Fruit fly (Drosophila melanogaster) whole organism, embryonic: ENCODE data around the gene DnaJ-1.

Experiments
- Ada2b ChIP-seq: fragments of 200-800 bp; sonication (Bioruptor generic); IDR thresholded peaks from 2 replicates; pipeline ENCODE4 v1.3.6; 2022; ENCODE audit warnings: missing biosample characterization, missing genetic modification characterization
- BtbVII ChIP-seq: fragments of 200-800 bp; sonication (Bioruptor generic); optimal IDR thresholded peaks from 3 replicates; lab custom pipeline; 2017; ENCODE audit warnings: missing biosample characterization, mild to moderate bottlenecking, missing genetic modification characterization
- CG13287 ChIP-seq: fragments of 200-800 bp; sonication (Bioruptor generic); IDR thresholded peaks from 2 replicates; pipeline ENCODE4 v1.3.6; 2022; ENCODE audit warnings: missing biosample characterization, missing genetic modification characterization; ENCODE audit not compliant: partially characterized antibody
- CG17361 ChIP-seq: fragments of 200-800 bp; sonication (Bioruptor generic); IDR thresholded peaks from 3 replicates; pipeline ENCODE4 v1.3.6; 2022; ENCODE audit warnings: missing biosample characterization, missing genetic modification characterization
- CG17912 ChIP-seq: fragments of 200-800 bp; sonication (Bioruptor generic); optimal IDR thresholded peaks from 2 replicates; lab custom pipeline; 2018; ENCODE audit warnings: missing biosample characterization, mild to moderate bottlenecking, missing genetic modification characterization
- CG2129 ChIP-seq: fragments of 200-800 bp; sonication (Bioruptor generic); IDR thresholded peaks from 2 replicates; pipeline ENCODE4 v1.3.6; 2022; ENCODE audit warnings: missing biosample characterization, missing genetic modification characterization; ENCODE audit not compliant: partially characterized antibody
- CG2199 ChIP-seq: fragments of 200-800 bp; sonication (Bioruptor generic); IDR thresholded peaks from 3 replicates; pipeline ENCODE4 v1.3.6; 2022; ENCODE audit warnings: missing biosample characterization, missing genetic modification characterization
- CG34422 ChIP-seq: fragments of 200-800 bp; sonication (Bioruptor generic); IDR thresholded peaks from 3 replicates; pipeline ENCODE4 v1.3.6; 2022; ENCODE audit warnings: missing biosample characterization, missing genetic modification characterization
- CG3995 ChIP-seq: fragments of 200-800 bp; sonication (Bioruptor generic); optimal IDR thresholded peaks from 3 replicates; lab custom pipeline; 2016; ENCODE audit warnings: missing biosample characterization, missing genetic modification characterization
- CG4820 ChIP-seq: fragments of 200-800 bp; sonication (Bioruptor generic); optimal IDR thresholded peaks from 3 replicates; lab custom pipeline; 2016; ENCODE audit warnings: missing biosample characterization, missing genetic modification characterization
- CG5180 ChIP-seq: fragments of 200-800 bp; sonication (Bioruptor generic); optimal IDR thresholded peaks from 3 replicates; lab custom pipeline; 2017; ENCODE audit warnings: missing biosample characterization, missing genetic modification characterization, mild to moderate bottlenecking, moderate library complexity, missing genetic modification reagents
- CG8281 ChIP-seq: fragments of 200-800 bp; sonication (Bioruptor generic); optimal IDR thresholded peaks from 2 replicates; lab custom pipeline; 2018; ENCODE audit warnings: missing biosample characterization, mild to moderate bottlenecking, missing genetic modification characterization, moderate library complexity
- CG8290 ChIP-seq, 3 experiments: fragments of 200-800 bp; sonication (Bioruptor generic); optimal IDR thresholded peaks; 2 replicates each; lab custom pipeline; 2016 to 2019; ENCODE audit warnings: missing biosample characterization in 3 of 3, missing genetic modification characterization in 3 of 3, mild to moderate bottlenecking in 2 of 3, moderate library complexity in 1 of 3
- Chrac-16 ChIP-seq: fragments of 200-800 bp; sonication (Bioruptor generic); optimal IDR thresholded peaks from 3 replicates; lab custom pipeline; 2016; ENCODE audit warnings: missing biosample characterization, missing genetic modification characterization
- Dbx ChIP-seq: fragments of 200-800 bp; sonication (Bioruptor generic); IDR thresholded peaks from 3 replicates; pipeline ENCODE4 v1.3.6; 2022; ENCODE audit warnings: missing biosample characterization, missing genetic modification characterization
- Doc2 ChIP-seq: fragments of 200-800 bp; sonication (Bioruptor generic); IDR thresholded peaks from 2 replicates; pipeline ENCODE4 v1.3.6; 2022; ENCODE audit warnings: missing biosample characterization, missing genetic modification characterization
- Dp ChIP-seq: fragments of 200-800 bp; sonication (Bioruptor generic); optimal IDR thresholded peaks from 2 replicates; lab custom pipeline; 2018; ENCODE audit warnings: missing biosample characterization, mild to moderate bottlenecking, missing genetic modification characterization, moderate library complexity
- Drgx ChIP-seq: fragments of 200-800 bp; sonication (Bioruptor generic); IDR thresholded peaks from 2 replicates; pipeline ENCODE4 v1.3.6; 2022; ENCODE audit warnings: missing biosample characterization, missing genetic modification characterization
- E2f1 ChIP-seq: fragments of 200-800 bp; sonication (Bioruptor generic); IDR thresholded peaks from 2 replicates; pipeline ENCODE4 v1.3.6; 2022; ENCODE audit warnings: missing biosample characterization, missing genetic modification characterization
- Elba2 ChIP-seq: fragments of 200-800 bp; sonication (Bioruptor generic); optimal IDR thresholded peaks from 3 replicates; lab custom pipeline; 2016; ENCODE audit warnings: missing biosample characterization, missing genetic modification characterization
- Ets65A ChIP-seq: fragments of 200-800 bp; sonication (Bioruptor generic); peaks from one replicate; lab custom pipeline; 2016; ENCODE audit warnings: missing biosample characterization, missing genetic modification characterization
- Fer1 ChIP-seq: fragments of 200-800 bp; sonication (Bioruptor generic); optimal IDR thresholded peaks from 2 replicates; lab custom pipeline; 2017; ENCODE audit warnings: missing biosample characterization, mild to moderate bottlenecking, missing genetic modification characterization
- HmgZ ChIP-seq: fragments of 200-800 bp; sonication (Bioruptor generic); optimal IDR thresholded peaks from 2 replicates; lab custom pipeline; 2018; ENCODE audit warnings: missing biosample characterization, mild to moderate bottlenecking, missing genetic modification characterization
- Lhr ChIP-seq: fragments of 200-800 bp; sonication (Bioruptor generic); optimal IDR thresholded peaks from 3 replicates; lab custom pipeline; 2017; ENCODE audit warnings: mild to moderate bottlenecking, missing biosample characterization, missing genetic modification reagents, missing genetic modification characterization
- MESR4 ChIP-seq: fragments of 200-800 bp; sonication (Bioruptor generic); optimal IDR thresholded peaks from 2 replicates; lab custom pipeline; 2018; ENCODE audit warnings: missing biosample characterization, mild to moderate bottlenecking, missing genetic modification characterization, moderate library complexity
- Neu2 ChIP-seq: fragments of 200-800 bp; sonication (Bioruptor generic); optimal IDR thresholded peaks from 3 replicates; lab custom pipeline; 2016; ENCODE audit warnings: missing biosample characterization, missing genetic modification characterization, borderline replicate concordance
- Oaz ChIP-seq: fragments of 200-800 bp; sonication (Bioruptor generic); IDR thresholded peaks from 2 replicates; pipeline ENCODE4 v1.3.6; 2022; ENCODE audit warnings: missing biosample characterization, missing genetic modification characterization
- Pdp1 ChIP-seq, 2 experiments: fragments of 200-800 bp; sonication (Bioruptor generic); optimal IDR thresholded peaks; 3 replicates each; lab custom pipeline; 2016; ENCODE audit warnings: missing biosample characterization in 2 of 2, missing genetic modification characterization in 2 of 2, mild to moderate bottlenecking in 1 of 2, moderate library complexity in 1 of 2
- Poxn ChIP-seq: fragments of 200-800 bp; sonication (Bioruptor generic); IDR thresholded peaks from 2 replicates; pipeline ENCODE4 v1.3.6; 2022; ENCODE audit warnings: missing biosample characterization, missing genetic modification characterization
- Ptx1 ChIP-seq: fragments of 200-800 bp; sonication (Bioruptor generic); IDR thresholded peaks from 2 replicates; pipeline ENCODE4 v1.3.6; 2022; ENCODE audit warnings: missing biosample characterization, missing genetic modification characterization
- Ravus ChIP-seq: fragments of 200-800 bp; sonication (Bioruptor generic); IDR thresholded peaks from 2 replicates; pipeline ENCODE4 v1.3.6; 2022; ENCODE audit warnings: missing biosample characterization, missing genetic modification characterization
- Sin3A ChIP-seq: fragments of >200 bp; optimal IDR thresholded peaks from 2 replicates; lab custom pipeline; 2018
- Xbp1 ChIP-seq: fragments of 200-800 bp; sonication (Bioruptor generic); optimal IDR thresholded peaks from 3 replicates; lab custom pipeline; 2016; ENCODE audit warnings: missing biosample characterization, mild to moderate bottlenecking, missing genetic modification characterization
- chm ChIP-seq: fragments of 200-800 bp; sonication (Bioruptor generic); IDR thresholded peaks from 2 replicates; pipeline ENCODE4 v1.3.6; 2022; ENCODE audit warnings: missing biosample characterization, missing genetic modification characterization
- croc ChIP-seq: fragments of 200-800 bp; sonication (Bioruptor generic); conservative IDR thresholded peaks from 3 replicates; pipeline ENCODE4 v1.3.6; 2022; ENCODE audit warnings: missing biosample characterization, missing genetic modification characterization
- crol ChIP-seq: fragments of 200-800 bp; sonication (Bioruptor generic); IDR thresholded peaks from 2 replicates; pipeline ENCODE4 v1.3.6; 2022; ENCODE audit warnings: missing biosample characterization, missing genetic modification characterization
- danr ChIP-seq: fragments of 200-800 bp; sonication (Bioruptor generic); IDR thresholded peaks from 2 replicates; pipeline ENCODE4 v1.3.6; 2022; ENCODE audit warnings: missing biosample characterization, missing genetic modification characterization
- ftz-f1 ChIP-seq: fragments of 200-800 bp; sonication (Bioruptor generic); optimal IDR thresholded peaks from 2 replicates; lab custom pipeline; 2016; ENCODE audit warnings: missing biosample characterization, missing genetic modification characterization
- gfzf ChIP-seq: fragments of 200-800 bp; sonication (Bioruptor generic); optimal IDR thresholded peaks from 2 replicates; lab custom pipeline; 2016; ENCODE audit warnings: missing biosample characterization, mild to moderate bottlenecking, missing genetic modification characterization, moderate library complexity
- hbn ChIP-seq: fragments of 200-800 bp; sonication (Bioruptor generic); IDR thresholded peaks from 2 replicates; pipeline ENCODE4 v1.3.6; 2022; ENCODE audit warnings: missing biosample characterization, missing genetic modification characterization; ENCODE audit not compliant: partially characterized antibody
- insv ChIP-seq, 2 experiments: fragments of 200-800 bp; sonication (Bioruptor generic); optimal IDR thresholded peaks; 3 replicates each; lab custom pipeline; 2016 to 2018; ENCODE audit warnings: missing biosample characterization in 2 of 2, missing genetic modification characterization in 2 of 2
- inv ChIP-seq: fragments of 200-800 bp; sonication (Bioruptor generic); IDR thresholded peaks from 2 replicates; pipeline ENCODE4 v1.3.6; 2022; ENCODE audit warnings: missing biosample characterization, missing genetic modification characterization; ENCODE audit not compliant: partially characterized antibody
- jing ChIP-seq: fragments of 200-800 bp; sonication (Bioruptor generic); optimal IDR thresholded peaks from 2 replicates; lab custom pipeline; 2018; ENCODE audit warnings: missing biosample characterization, mild to moderate bottlenecking, missing genetic modification characterization
- luna ChIP-seq: fragments of 200-800 bp; sonication (Bioruptor generic); optimal IDR thresholded peaks from 2 replicates; lab custom pipeline; 2016; ENCODE audit warnings: missing biosample characterization, missing genetic modification characterization
- nom ChIP-seq: fragments of 200-800 bp; sonication (Bioruptor generic); optimal IDR thresholded peaks from 2 replicates; lab custom pipeline; 2017; ENCODE audit warnings: missing biosample characterization, missing genetic modification characterization, mild to moderate bottlenecking, moderate library complexity, missing genetic modification reagents
- pho ChIP-seq: fragments of 200-800 bp; sonication (Bioruptor generic); optimal IDR thresholded peaks from 2 replicates; lab custom pipeline; 2016; ENCODE audit warnings: missing biosample characterization, missing genetic modification characterization
- run ChIP-seq: fragments of 200-800 bp; sonication (Bioruptor generic); optimal IDR thresholded peaks from 3 replicates; lab custom pipeline; 2018; ENCODE audit warnings: missing biosample characterization, mild to moderate bottlenecking, missing genetic modification characterization
- tgo ChIP-seq: fragments of 200-800 bp; sonication (Bioruptor generic); IDR thresholded peaks from 3 replicates; pipeline ENCODE4 v1.3.6; 2022; ENCODE audit warnings: missing biosample characterization, missing genetic modification characterization
- tio ChIP-seq: fragments of 200-800 bp; sonication (Bioruptor generic); optimal IDR thresholded peaks from 2 replicates; lab custom pipeline; 2017; ENCODE audit warnings: missing biosample characterization, missing genetic modification characterization, inconsistent platforms
- vvl ChIP-seq: fragments of 200-800 bp; sonication (Bioruptor generic); IDR thresholded peaks from 2 replicates; pipeline ENCODE4 v1.3.6; 2022; ENCODE audit warnings: missing biosample characterization, missing genetic modification characterization

The DnaJ-1 gene

DNA sequence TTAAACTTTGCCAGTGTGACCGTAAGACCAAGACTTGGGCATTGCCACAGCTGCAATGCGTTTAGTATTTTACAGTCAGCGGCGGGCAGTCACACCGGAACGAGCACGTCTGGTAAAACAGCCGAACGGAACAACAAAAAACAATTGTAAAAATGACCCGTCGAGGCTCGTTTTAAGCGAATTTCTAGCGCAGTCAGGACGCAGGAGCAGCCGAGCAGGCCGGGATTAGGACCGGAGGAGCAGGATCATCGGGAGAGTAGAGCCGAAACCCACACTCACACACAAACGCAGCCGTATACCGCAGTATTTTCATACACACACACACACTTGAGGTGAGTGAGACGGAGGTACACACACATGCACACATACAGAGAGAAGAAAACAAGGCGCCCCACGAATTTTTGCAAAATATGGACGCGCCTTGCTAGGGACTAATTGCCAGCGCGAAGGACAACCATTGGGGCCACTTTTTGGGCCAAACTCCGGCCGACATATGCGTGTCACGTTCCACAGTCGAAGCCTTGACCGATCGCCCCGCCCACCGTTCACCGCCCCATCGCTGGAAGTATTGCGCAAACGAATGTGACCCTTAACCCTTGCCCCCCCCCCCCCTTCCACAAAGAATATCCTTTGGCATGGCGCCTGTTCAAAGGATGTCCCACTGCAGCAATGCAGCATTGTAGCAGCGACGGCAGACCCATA, 1.1 kb upstream of the DnaJ-1 start, which contains the start of gene Usp47 (continued):
- TF ChIP-seq CG8290 (GFP tag; optimal IDR thresholded peaks at IDR 0.05; lab: Kevin White, UChicago) = no peak
- no peak for TF ChIP-seq CG8290 (tag; optimal IDR thresholded peaks at IDR 0.05; lab: Kevin White, UChicago)
- no peak for TF ChIP-seq BtbVII (GFP tag; lab: Kevin White, UChicago)
- TF ChIP-seq vvl (GFP tag; lab: Robert Waterston, UW) = peak; percentile 33; the same call in 1 of the 2 replicates
- TF ChIP-seq Oaz = no peak
- TF ChIP-seq nom (GFP tag; lab: Kevin White, UChicago) = peak; percentile 20
- TF ChIP-seq Ets65A (GFP tag; lab: Kevin White, UChicago) = no peak
- TF ChIP-seq E2f1 (GFP tag; lab: Robert Waterston, UW) = no peak
- TF ChIP-seq Doc2 = no peak
- no peak for TF ChIP-seq CG3995
- TF ChIP-seq chm (GFP tag; lab: Robert Waterston, UW) = no peak
- TF ChIP-seq hbn (GFP tag; lab: Robert Waterston, UW) = no peak
- no peak for TF ChIP-seq Neu2 (GFP tag; lab: Kevin White, UChicago)
- TF ChIP-seq Ravus (GFP tag; lab: Robert Waterston, UW) = no peak
- no peak for TF ChIP-seq danr (GFP tag; lab: Robert Waterston, UW)
- peak; percentile 89 for TF ChIP-seq gfzf (GFP tag; lab: Kevin White, UChicago)
- TF ChIP-seq CG5180 (GFP tag; lab: Kevin White, UChicago) = no peak
- TF ChIP-seq run (tag; lab: Kevin White, UChicago) = no peak
- TF ChIP-seq Xbp1 (GFP tag; lab: Kevin White, UChicago) = no peak
- peak; percentile 26 for TF ChIP-seq Sin3A
- TF ChIP-seq CG17361 (GFP tag; lab: Robert Waterston, UW) = no peak
- TF ChIP-seq Dbx (GFP tag; lab: Robert Waterston, UW) = no peak
- TF ChIP-seq insv (GFP tag; optimal IDR thresholded peaks at IDR 0.05; lab: Kevin White, UChicago) = no peak
- TF ChIP-seq Fer1 (GFP tag; lab: Kevin White, UChicago) = peak; percentile 58
- TF ChIP-seq tgo (GFP tag; lab: Robert Waterston, UW) = no peak
- no peak for TF ChIP-seq CG2199 (GFP tag; lab: Robert Waterston, UW)
- TF ChIP-seq pho (GFP tag; lab: Kevin White, UChicago) = no peak
- TF ChIP-seq luna (GFP tag; lab: Kevin White, UChicago) = no peak
- TF ChIP-seq Elba2 = no peak
- TF ChIP-seq tio = no peak
- TF ChIP-seq CG2129 = no peak
- TF ChIP-seq Ptx1 (GFP tag; lab: Robert Waterston, UW) = no peak
- no peak for TF ChIP-seq CG8281 (tag; lab: Kevin White, UChicago)
- no peak for TF ChIP-seq CG4820 (GFP tag; lab: Kevin White, UChicago)
- no peak for TF ChIP-seq croc (GFP tag; lab: Robert Waterston, UW)
- no peak for TF ChIP-seq Ada2b
- TF ChIP-seq jing (GFP tag; lab: Kevin White, UChicago) = no peak
- TF ChIP-seq Chrac-16 (GFP tag; lab: Kevin White, UChicago) = no peak
- TF ChIP-seq Lhr (GFP tag; lab: Kevin White, UChicago) = no peak
- peak; percentile 47; the same call in 1 of the 2 replicates for TF ChIP-seq CG13287 (GFP tag; lab: Robert Waterston, UW)
- TF ChIP-seq HmgZ (tag; lab: Kevin White, UChicago) = peak; percentile 62
- no peak for TF ChIP-seq inv
- TF ChIP-seq MESR4 (GFP tag; lab: Kevin White, UChicago) = peak; percentile 89
- TF ChIP-seq CG34422 (GFP tag; lab: Robert Waterston, UW) = peak; percentile 84; the same call in 2 of the 3 replicates
- peak; percentile 61 for TF ChIP-seq crol
- 0 out of 2 replicates have a peak, but pooled peaks have one; percentile 5 for TF ChIP-seq Drgx (GFP tag; lab: Robert Waterston, UW)
- no peak for TF ChIP-seq CG17912 (GFP tag; lab: Kevin White, UChicago)
- no peak for TF ChIP-seq Pdp1 (GFP tag; optimal IDR thresholded peaks at IDR 0.05; lab: Kevin White, UChicago)
- TF ChIP-seq ftz-f1 (GFP tag; lab: Kevin White, UChicago) = no peak
- no peak for TF ChIP-seq Poxn (GFP tag; lab: Robert Waterston, UW)
- TF ChIP-seq Dp = peak; percentile 54
